Fruit fly (Drosophila melanogaster): ENCODE measurements around the gene ro.

- TF ChIP-seq CTCF (optimal IDR thresholded peaks at IDR 0.05) (no peak), CG8478 (optimal IDR thresholded peaks at IDR 0.05) (no peak)
These were observed 19.0 kb upstream of the ro start for dm6 chr3R:26899982-26900381.

Data from S2 (cell line).